Fruit fly (Drosophila melanogaster) S2 (cell line): Measurements from ENCODE around the gene CG12729.

ENCODE experiments used
- CG8478 ChIP-seq: fragments of >200 bp; optimal IDR thresholded peaks from 2 replicates; lab custom pipeline; 2018
- CTCF ChIP-seq, 2 experiments: fragments of >200 bp; optimal IDR thresholded peaks; 2 replicates each; lab custom pipeline; 2018

CG12729 gene

dm6 chrX:5894529-5895487, 49.7 kb downstream of the CG12729 start:
- TF ChIP-seq CTCF (optimal IDR thresholded peaks at IDR 0.05; lab: Kevin White, UChicago) (no peak), CG8478 (no peak)
